Worm (Caenorhabditis elegans): ENCODE results near the gene K07D4.2.

The K07D4.2 gene

ce11 chrII:4085601-4086000 lies 40.3 kb upstream of the K07D4.2 start:
- TF ChIP-seq sma-3 (GFP tag; optimal IDR thresholded peaks at IDR 0.05) (no peak), mbf-1 (tag; optimal IDR thresholded peaks at IDR 0.05) (no peak), ZK546.5 (tag; optimal IDR thresholded peaks at IDR 0.05) (no peak), mab-5 (tag; optimal IDR thresholded peaks at IDR 0.05) (no peak), dmd-4 (tag; optimal IDR thresholded peaks at IDR 0.05) (no peak), ama-1 (optimal IDR thresholded peaks at IDR 0.05) (no peak), nhr-237 (tag; optimal IDR thresholded peaks at IDR 0.05) (no peak), C34F6.9 (tag; optimal IDR thresholded peaks at IDR 0.05) (no peak), ceh-16 (tag; optimal IDR thresholded peaks at IDR 0.05) (no peak), R02D3.7 (tag; optimal IDR thresholded peaks at IDR 0.05) (no peak), alr-1 (tag; optimal IDR thresholded peaks at IDR 0.05) (no peak), nhr-12 (tag; optimal IDR thresholded peaks at IDR 0.05) (no peak)

ce11 chrII:4082754-4083153 lies 37.5 kb upstream of the K07D4.2 start, which contains the start of gene R11F4.2:
R11F4.2 (plus strand) TSS chrII:4083054.
- no peak for TF ChIP-seq lsy-2 (tag; optimal IDR thresholded peaks at IDR 0.05)
- no peak for TF ChIP-seq dmd-4 (tag; optimal IDR thresholded peaks at IDR 0.05)
- no peak for TF ChIP-seq mdl-1 (tag; optimal IDR thresholded peaks at IDR 0.05)
- no peak for TF ChIP-seq nhr-25 (tag; optimal IDR thresholded peaks at IDR 0.05)
- TF ChIP-seq sem-4 (tag; optimal IDR thresholded peaks at IDR 0.05): no peak
- no peak for TF ChIP-seq sma-3 (GFP tag; optimal IDR thresholded peaks at IDR 0.05)
- TF ChIP-seq nhr-12 (tag; optimal IDR thresholded peaks at IDR 0.05): no peak
- no peak for TF ChIP-seq Y55F3AM.14 (GFP tag; optimal IDR thresholded peaks at IDR 0.05)
- TF ChIP-seq ama-1 (optimal IDR thresholded peaks at IDR 0.05): no peak

- TF ChIP-seq ceh-82 (tag; optimal IDR thresholded peaks at IDR 0.05) (no peak), nhr-12 (tag; optimal IDR thresholded peaks at IDR 0.05) (no peak), sma-3 (GFP tag; optimal IDR thresholded peaks at IDR 0.05) (no peak), nhr-6 (tag; optimal IDR thresholded peaks at IDR 0.05) (no peak), lin-39 (tag; optimal IDR thresholded peaks at IDR 0.05) (no peak), ceh-16 (tag; optimal IDR thresholded peaks at IDR 0.05) (no peak), nhr-21 (tag; optimal IDR thresholded peaks at IDR 0.05) (no peak), fos-1 (tag; optimal IDR thresholded peaks at IDR 0.05) (no peak), egl-27 (tag; optimal IDR thresholded peaks at IDR 0.05) (no peak), nhr-77 (tag; optimal IDR thresholded peaks at IDR 0.05) (no peak), crh-2 (tag; optimal IDR thresholded peaks at IDR 0.05) (no peak), nhr-237 (tag; optimal IDR thresholded peaks at IDR 0.05) (no peak), ztf-4 (tag; optimal IDR thresholded peaks at IDR 0.05) (no peak), nhr-11 (tag; optimal IDR thresholded peaks at IDR 0.05) (no peak), unc-39 (tag; optimal IDR thresholded peaks at IDR 0.05) (no peak), elt-1 (tag; optimal IDR thresholded peaks at IDR 0.05) (no peak)
Observed at ce11 chrII:4081891-4082290, 36.6 kb upstream of the K07D4.2 start.

ce11 chrII:4081141-4081540 lies 35.8 kb upstream of the K07D4.2 start:
- TF ChIP-seq unc-39 (tag; optimal IDR thresholded peaks at IDR 0.05) (no peak), zag-1 (tag; optimal IDR thresholded peaks at IDR 0.05) (no peak), nhr-77 (tag; optimal IDR thresholded peaks at IDR 0.05) (no peak), nhr-10 (tag; optimal IDR thresholded peaks at IDR 0.05) (no peak), aly-2 (tag; optimal IDR thresholded peaks at IDR 0.05) (no peak)

ce11 chrII:4074710-4075109 lies 29.4 kb upstream of the K07D4.2 start:
- TF ChIP-seq nhr-25 (tag; optimal IDR thresholded peaks at IDR 0.05) (no peak), lsy-2 (tag; optimal IDR thresholded peaks at IDR 0.05) (no peak), ZK546.5 (tag; optimal IDR thresholded peaks at IDR 0.05) (no peak), ztf-11 (tag; optimal IDR thresholded peaks at IDR 0.05) (no peak), nhr-237 (tag; optimal IDR thresholded peaks at IDR 0.05) (no peak), F13H6.1 (tag; optimal IDR thresholded peaks at IDR 0.05) (no peak), C34F6.9 (tag; optimal IDR thresholded peaks at IDR 0.05) (no peak), mab-5 (tag; optimal IDR thresholded peaks at IDR 0.05) (no peak), skn-1 (tag; optimal IDR thresholded peaks at IDR 0.05) (no peak), snpc-4 (tag; optimal IDR thresholded peaks at IDR 0.05) (no peak), dmd-4 (tag; optimal IDR thresholded peaks at IDR 0.05) (no peak), lin-13 (GFP tag; optimal IDR thresholded peaks at IDR 0.05) (no peak), lin-11 (tag; optimal IDR thresholded peaks at IDR 0.05) (no peak), unc-55 (GFP tag; optimal IDR thresholded peaks at IDR 0.05) (no peak), nhr-129 (tag; optimal IDR thresholded peaks at IDR 0.05) (no peak), blmp-1 (tag; optimal IDR thresholded peaks at IDR 0.05; ENCODE audit: insufficient read depth) (no peak), ceh-16 (tag; optimal IDR thresholded peaks at IDR 0.05) (no peak), mbf-1 (tag; optimal IDR thresholded peaks at IDR 0.05) (no peak), egl-27 (tag; optimal IDR thresholded peaks at IDR 0.05) (no peak)

All from whole organism, L2 larva.